Fruit fly (Drosophila melanogaster): ENCODE results near the gene CG33635.

The CG33635 gene

dm6 chr2L:207129-207813, 48.8 kb upstream of the CG33635 start, which contains the start of the genes Tbc1d15-17 and CG11617 (continued):
- TF ChIP-seq Camta (GFP tag; optimal IDR thresholded peaks at IDR 0.05) = no peak
- no peak for TF ChIP-seq vfl (GFP tag; optimal IDR thresholded peaks at IDR 0.05)
- no peak for TF ChIP-seq cwo (GFP tag; optimal IDR thresholded peaks at IDR 0.05)
- no peak for TF ChIP-seq CG18764 (GFP tag; optimal IDR thresholded peaks at IDR 0.05)
- TF ChIP-seq dan (GFP tag; IDR thresholded peaks at IDR 0.05) = no peak
- TF ChIP-seq CG1832 (GFP tag; optimal IDR thresholded peaks at IDR 0.05) = no peak
- TF ChIP-seq HLH54F (GFP tag; optimal IDR thresholded peaks at IDR 0.05) = no peak
- no peak for TF ChIP-seq CG4360 (GFP tag; IDR thresholded peaks at IDR 0.05)
- no peak for TF ChIP-seq tio (GFP tag; optimal IDR thresholded peaks at IDR 0.05)
- TF ChIP-seq MTF-1 (GFP tag; optimal IDR thresholded peaks at IDR 0.05; ENCODE audit: borderline replicate concordance) = no peak
- TF ChIP-seq Hey (tag; optimal IDR thresholded peaks at IDR 0.05) = no peak
- TF ChIP-seq nmo (GFP tag; optimal IDR thresholded peaks at IDR 0.05) = peak; percentile 42
- TF ChIP-seq CG8944 (GFP tag; optimal IDR thresholded peaks at IDR 0.05) = no peak
- TF ChIP-seq CG7357 (GFP tag; IDR thresholded peaks at IDR 0.05) = no peak
- peak; percentile 49 for TF ChIP-seq CG34376 (GFP tag; optimal IDR thresholded peaks at IDR 0.05)
- TF ChIP-seq ci (GFP tag; IDR thresholded peaks at IDR 0.05) = no peak
- TF ChIP-seq gcm (GFP tag; optimal IDR thresholded peaks at IDR 0.05) = no peak
- TF ChIP-seq CG11247 (GFP tag; IDR thresholded peaks at IDR 0.05) = no peak
- TF ChIP-seq Lhr (GFP tag; optimal IDR thresholded peaks at IDR 0.05) = peak; percentile 92
- peak; percentile 47 for TF ChIP-seq HmgD (GFP tag; optimal IDR thresholded peaks at IDR 0.05)
- TF ChIP-seq NC2β (GFP tag; optimal IDR thresholded peaks at IDR 0.05) = peak; percentile 23
- TF ChIP-seq CG16779 (GFP tag; IDR thresholded peaks at IDR 0.05) = no peak
- TF ChIP-seq insv (GFP tag; optimal IDR thresholded peaks at IDR 0.05) = peak in 1 of 2 experiments; percentile 51
- no peak for TF ChIP-seq CG2129 (GFP tag; IDR thresholded peaks at IDR 0.05; ENCODE audit: partially characterized antibody)
- TF ChIP-seq CG11695 (GFP tag; IDR thresholded peaks at IDR 0.05) = no peak
- no peak for TF ChIP-seq CG1647 (GFP tag; optimal IDR thresholded peaks at IDR 0.05)
- TF ChIP-seq mld (GFP tag; IDR thresholded peaks at IDR 0.05; ENCODE audit: partially characterized antibody) = no peak; the same call in 2 of the 3 replicates
- no peak for TF ChIP-seq Mrtf (GFP tag; IDR thresholded peaks at IDR 0.05)
- TF ChIP-seq nom (GFP tag; optimal IDR thresholded peaks at IDR 0.05) = no peak
- no peak for TF ChIP-seq wek (GFP tag; optimal IDR thresholded peaks at IDR 0.05)
- no peak for TF ChIP-seq pan (optimal IDR thresholded peaks at IDR 0.05)
- TF ChIP-seq pan (GFP tag; optimal IDR thresholded peaks at IDR 0.05 in 1 of 2, IDR thresholded peaks at IDR 0.05 in 1 of 2) = no peak
- 0 out of 2 replicates have a peak, but pooled peaks have one; percentile 42 for TF ChIP-seq vvl (GFP tag; IDR thresholded peaks at IDR 0.05)

- TF ChIP-seq Hr51 (GFP tag; optimal IDR thresholded peaks at IDR 0.05) (no peak), Trl (optimal IDR thresholded peaks at IDR 0.05) (peak in 1 of 2 experiments; percentile 28), Trl (GFP tag; optimal IDR thresholded peaks at IDR 0.05) (no peak)
Measured at dm6 chr2L:206556-206955, 48.1 kb upstream of the CG33635 start.

dm6 chr2L:204557-204956, 46.1 kb upstream of the CG33635 start:
- TF ChIP-seq Ets65A (GFP tag) (peak; percentile 51), slp2 (GFP tag; optimal IDR thresholded peaks at IDR 0.05) (no peak), Pdp1 (GFP tag; optimal IDR thresholded peaks at IDR 0.05) (peak in 1 of 2 experiments; percentile 93)
